Worm (Caenorhabditis elegans) whole organism, early embryonic: Measurements from ENCODE around the gene sre-8.
"Not testable (repeated sequence)": the region's sequence is repeated elsewhere in the genome, so short reads cannot be mapped to it uniquely, and the experiment has no call there.

Experiments used
- B0310.2 ChIP-seq: sonication (generic microtip); optimal IDR thresholded peaks from 2 replicates; lab custom pipeline; 2016; ENCODE audit warnings: mild to moderate bottlenecking, missing genetic modification characterization, missing compliant biosample characterization
- F13C5.2 ChIP-seq: sonication (generic microtip); optimal IDR thresholded peaks from 2 replicates; lab custom pipeline; 2017; ENCODE audit warnings: mild to moderate bottlenecking, missing genetic modification characterization, inconsistent platforms, missing compliant biosample characterization
- aly-1 ChIP-seq: sonication (generic microtip); optimal IDR thresholded peaks from 2 replicates; lab custom pipeline; 2016; ENCODE audit warnings: missing genetic modification characterization, missing compliant biosample characterization
- ama-1 ChIP-seq: fragments of 150-350 bp; optimal IDR thresholded peaks from 2 replicates; lab custom pipeline; 2014
- ceh-13 ChIP-seq: fragments of 200-800 bp; sonication (Bioruptor generic); optimal IDR thresholded peaks from 2 replicates; lab custom pipeline; 2018; ENCODE audit warnings: mild to moderate bottlenecking, missing genetic modification characterization, missing compliant biosample characterization
- ceh-36 ChIP-seq: sonication (generic microtip); optimal IDR thresholded peaks from 2 replicates; lab custom pipeline; 2016; ENCODE audit warnings: missing genetic modification characterization, inconsistent platforms, missing compliant biosample characterization
- ets-7 ChIP-seq: sonication (generic microtip); optimal IDR thresholded peaks from 2 replicates; lab custom pipeline; 2016; ENCODE audit warnings: missing genotype, missing genetic modification characterization, missing compliant biosample characterization
- flt-1 ChIP-seq: fragments of 200-800 bp; sonication (Bioruptor generic); IDR thresholded peaks from 2 replicates; pipeline ENCODE4 v1.3.6; 2022; ENCODE audit warnings: missing genetic modification characterization, missing compliant biosample characterization
- hmbx-1 ChIP-seq: sonication (generic microtip); optimal IDR thresholded peaks from 2 replicates; lab custom pipeline; 2016; ENCODE audit warnings: mild to moderate bottlenecking, missing genetic modification characterization, missing compliant biosample characterization
- hmg-4 ChIP-seq: fragments of 200-800 bp; sonication (Bioruptor generic); optimal IDR thresholded peaks from 2 replicates; lab custom pipeline; 2018; ENCODE audit warnings: mild to moderate bottlenecking, missing genetic modification characterization, missing compliant biosample characterization
- hnd-1 ChIP-seq: sonication (generic microtip); optimal IDR thresholded peaks from 2 replicates; lab custom pipeline; 2016; ENCODE audit warnings: missing genetic modification characterization, missing compliant biosample characterization
- pes-1 ChIP-seq: fragments of 200-800 bp; sonication (Bioruptor generic); IDR thresholded peaks from 2 replicates; pipeline ENCODE4 v1.3.6; 2022; ENCODE audit warnings: missing genetic modification reagents, missing genetic modification characterization, missing compliant biosample characterization
- scrt-1 ChIP-seq: fragments of 200-800 bp; sonication (Bioruptor generic); IDR thresholded peaks from 2 replicates; pipeline ENCODE4 v1.3.6; 2022; ENCODE audit warnings: missing genetic modification characterization, missing compliant biosample characterization
- sea-1 ChIP-seq: fragments of 200-800 bp; sonication (Bioruptor generic); conservative IDR thresholded peaks from 2 replicates; pipeline ENCODE4 v1.3.6; 2022; ENCODE audit warnings: missing genetic modification characterization, missing compliant biosample characterization
- tbx-11 ChIP-seq: fragments of 200-800 bp; sonication (Bioruptor generic); IDR thresholded peaks from 2 replicates; pipeline ENCODE4 v1.3.6; 2022; ENCODE audit warnings: missing genetic modification characterization, missing compliant biosample characterization
- tbx-37 ChIP-seq: fragments of 200-800 bp; sonication (Bioruptor generic); conservative IDR thresholded peaks from 2 replicates; pipeline ENCODE4 v1.3.6; 2022; ENCODE audit warnings: missing genetic modification reagents, missing genetic modification characterization, missing compliant biosample characterization
- tra-4 ChIP-seq: sonication (generic microtip); optimal IDR thresholded peaks from 2 replicates; lab custom pipeline; 2017; ENCODE audit warnings: missing genetic modification characterization, missing compliant biosample characterization

sre-8 gene

DNA sequence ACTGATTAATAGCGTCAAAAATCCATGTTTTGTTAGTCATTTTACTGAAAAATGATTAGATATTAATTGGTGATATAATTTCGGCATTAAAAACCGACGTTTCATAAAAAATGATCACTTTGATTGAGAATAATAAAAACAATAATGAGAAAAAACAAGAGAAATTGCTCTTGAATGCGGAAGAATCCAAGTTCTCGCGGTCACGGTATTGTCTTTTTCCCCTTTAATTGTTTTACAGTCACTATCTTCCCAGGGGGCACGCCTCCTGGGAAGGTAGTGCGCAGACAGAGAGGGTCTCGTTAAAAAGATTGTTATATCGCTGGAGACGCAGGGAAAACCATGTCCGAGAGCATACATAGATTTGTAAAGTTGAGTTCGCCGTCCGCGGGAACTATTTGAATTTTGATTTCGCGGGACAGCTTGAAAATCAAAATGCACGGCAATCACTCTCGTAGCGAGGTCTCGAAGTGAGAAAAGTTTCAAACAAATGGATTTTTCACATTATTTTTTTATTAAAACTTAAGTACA lies 36.8 kb downstream of the sre-8 start, which contains the start of gene F14D7.2:
Gene F14D7.2 (minus strand): TSS at position 51 of the 528 bp plus-strand sequence.
- TF ChIP-seq hmg-4, result no peak
- no peak for TF ChIP-seq tbx-37 (GFP tag; lab: Robert Waterston, UW)
- TF ChIP-seq aly-1 (tag; lab: Kevin White, UChicago), result no peak
- no peak for TF ChIP-seq hnd-1 (tag; lab: Kevin White, UChicago)
- TF ChIP-seq flt-1 (GFP tag; lab: Robert Waterston, UW), result no peak
- no peak for TF ChIP-seq ceh-13
- TF ChIP-seq pes-1, result no peak
- TF ChIP-seq B0310.2 (tag; lab: Kevin White, UChicago), result no peak
- no peak for TF ChIP-seq scrt-1
- TF ChIP-seq ets-7 (tag; lab: Kevin White, UChicago), result no peak
- no peak for TF ChIP-seq ceh-36 (tag; lab: Kevin White, UChicago)
- no peak for TF ChIP-seq sea-1 (GFP tag; lab: Robert Waterston, UW)
- no peak for TF ChIP-seq hmbx-1 (tag; lab: Kevin White, UChicago)
- TF ChIP-seq ama-1 (lab: Kevin White, UChicago), result no peak
- TF ChIP-seq F13C5.2 (tag; lab: Kevin White, UChicago), result no peak
- TF ChIP-seq tra-4 (tag; lab: Kevin White, UChicago), result no peak
- no peak for TF ChIP-seq tbx-11 (GFP tag; lab: Robert Waterston, UW)

ce11 chrV:14294396-14294795 lies 37.5 kb downstream of the sre-8 start, which contains the start of gene F14D7.9:
TSS of gene F14D7.9 (plus strand) at chrV:14294696.
- no peak for TF ChIP-seq F13C5.2 (tag; lab: Kevin White, UChicago)
- no peak for TF ChIP-seq hmbx-1 (tag; lab: Kevin White, UChicago)
- no peak for TF ChIP-seq scrt-1
- TF ChIP-seq aly-1 (tag; lab: Kevin White, UChicago), result no peak
- no peak for TF ChIP-seq flt-1 (GFP tag; lab: Robert Waterston, UW)
- TF ChIP-seq tbx-11 (GFP tag; lab: Robert Waterston, UW), result no peak
- TF ChIP-seq hnd-1 (tag; lab: Kevin White, UChicago), result no peak
- TF ChIP-seq tbx-37 (GFP tag; lab: Robert Waterston, UW), result no peak
- TF ChIP-seq ceh-36 (tag; lab: Kevin White, UChicago), result no peak
- TF ChIP-seq tra-4 (tag; lab: Kevin White, UChicago), result no peak
- TF ChIP-seq ets-7 (tag; lab: Kevin White, UChicago), result no peak
- no peak for TF ChIP-seq sea-1 (GFP tag; lab: Robert Waterston, UW)
- no peak for TF ChIP-seq ceh-13
- no peak for TF ChIP-seq pes-1
- no peak for TF ChIP-seq B0310.2 (tag; lab: Kevin White, UChicago)
- no peak for TF ChIP-seq ama-1 (lab: Kevin White, UChicago)
- TF ChIP-seq hmg-4, result no peak

DNA sequence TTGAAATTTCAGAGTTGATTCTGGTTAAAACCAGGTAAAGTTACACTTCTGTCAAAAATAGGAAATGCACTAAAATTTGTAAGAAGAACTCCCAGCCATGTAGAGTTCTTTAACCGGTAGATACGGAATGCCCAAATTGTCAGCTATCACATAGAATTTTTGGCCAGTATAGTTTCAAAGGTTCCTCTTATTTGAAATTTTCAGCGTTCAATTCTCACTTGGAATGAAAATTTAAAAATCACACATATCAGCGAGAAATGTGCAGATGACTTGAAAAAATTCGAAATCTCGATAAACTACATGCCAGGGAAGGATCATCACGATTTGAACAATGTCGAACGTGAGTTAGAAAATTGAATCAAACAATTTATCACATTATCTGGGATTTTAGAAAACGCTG lies 39.6 kb downstream of the sre-8 start, which contains the start of gene F14D7.3:
Gene F14D7.3 (plus strand): TSS at position 301 of the 400 bp plus-strand sequence.
- no peak for TF ChIP-seq aly-1 (tag; lab: Kevin White, UChicago)
- no peak for TF ChIP-seq tra-4 (tag; lab: Kevin White, UChicago)
- TF ChIP-seq sea-1 (GFP tag; lab: Robert Waterston, UW), result no peak

- TF ChIP-seq hmbx-1 (tag; lab: Kevin White, UChicago) (no peak), tbx-37 (GFP tag; lab: Robert Waterston, UW) (no peak), ets-7 (tag; lab: Kevin White, UChicago) (no peak), B0310.2 (tag; lab: Kevin White, UChicago) (no peak), flt-1 (GFP tag; lab: Robert Waterston, UW) (no peak), tbx-11 (GFP tag; lab: Robert Waterston, UW) (no peak), aly-1 (tag; lab: Kevin White, UChicago) (no peak), ama-1 (lab: Kevin White, UChicago) (no peak), ceh-13 (no peak), scrt-1 (no peak), tra-4 (tag; lab: Kevin White, UChicago) (no peak), hnd-1 (tag; lab: Kevin White, UChicago) (no peak), hmg-4 (no peak), ceh-36 (tag; lab: Kevin White, UChicago) (no peak), sea-1 (GFP tag; lab: Robert Waterston, UW) (no peak), F13C5.2 (tag; lab: Kevin White, UChicago) (no peak), pes-1 (no peak)
Measured at ce11 chrV:14299569-14300064, 42.7 kb downstream of the sre-8 start, which contains the start of the genes spig-3 and F14D7.12. TSS of gene spig-3 (minus strand) at chrV:14299669. TSS of gene F14D7.12 (plus strand) at chrV:14300014.

DNA sequence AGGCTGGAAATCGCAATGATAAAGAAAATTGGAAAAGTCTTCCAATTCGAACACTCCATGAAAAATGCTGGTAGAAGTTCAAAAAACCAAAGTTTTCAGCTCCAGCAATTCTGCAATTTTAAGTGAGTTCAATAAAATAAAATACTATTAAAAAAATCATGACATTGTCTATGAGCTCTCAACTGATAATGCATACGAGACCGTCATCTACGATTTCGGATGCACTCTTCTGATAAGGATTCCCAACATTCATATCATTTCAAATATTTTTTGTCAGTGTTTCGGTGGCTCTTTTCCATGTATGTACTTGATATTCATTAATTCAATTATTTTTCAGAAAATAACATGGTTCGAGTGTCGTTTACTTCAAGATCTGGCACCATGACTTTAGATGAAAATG lies 44.2 kb downstream of the sre-8 start, which contains the start of gene F14D7.6:
Gene F14D7.6 (plus strand): TSS at position 338 of the 400 bp plus-strand sequence.
- TF ChIP-seq flt-1 (GFP tag; lab: Robert Waterston, UW) (no peak), ets-7 (tag; lab: Kevin White, UChicago) (no peak), aly-1 (tag; lab: Kevin White, UChicago) (no peak), ceh-36 (tag; lab: Kevin White, UChicago) (no peak), ama-1 (lab: Kevin White, UChicago) (no peak), tra-4 (tag; lab: Kevin White, UChicago) (no peak), hmg-4 (no peak), sea-1 (GFP tag; lab: Robert Waterston, UW) (no peak)

- TF ChIP-seq hmbx-1 (tag; lab: Kevin White, UChicago); hmg-4; ama-1 (lab: Kevin White, UChicago): not testable (repeated sequence)
Measured at ce11 chrV:14306771-14307170, 49.9 kb downstream of the sre-8 start, which contains the start of gene spig-4. TSS of gene spig-4 (minus strand) at chrV:14306871.

DNA sequence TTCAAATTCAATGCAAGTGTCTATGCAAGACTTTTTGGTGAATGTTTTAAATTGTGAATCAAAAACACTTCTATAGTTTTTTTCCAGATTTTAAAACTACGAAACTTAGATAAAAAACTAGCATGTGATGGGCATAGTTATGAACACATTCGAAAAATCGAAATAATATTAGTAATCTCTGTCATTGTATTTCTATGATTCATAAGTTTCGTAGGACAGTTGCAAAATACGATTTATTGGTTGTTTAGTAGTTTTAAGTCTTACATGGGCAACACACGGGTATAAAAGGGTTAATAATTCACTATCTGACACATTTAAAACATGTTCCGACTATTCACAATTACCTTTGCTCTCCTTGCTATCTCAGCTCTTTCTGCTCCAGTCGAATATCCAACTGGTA lies 51.3 kb downstream of the sre-8 start, which contains the start of gene spig-5:
Gene spig-5 (plus strand): TSS at position 301 of the 400 bp plus-strand sequence.
- TF ChIP-seq tbx-11 (GFP tag; lab: Robert Waterston, UW); tra-4 (tag; lab: Kevin White, UChicago); ceh-36 (tag; lab: Kevin White, UChicago): not testable (repeated sequence)
